Worm (Caenorhabditis elegans): Measurements from ENCODE around the gene srbc-9.

ce11 chrV:7508566-7509044 lies 18.4 kb upstream of the srbc-9 start, which contains the start of the genes str-31 and nhr-172:
- no peak for TF ChIP-seq ref-1 (GFP tag; conservative IDR thresholded peaks at IDR 0.05)
- TF ChIP-seq ztf-29 (GFP tag; IDR thresholded peaks at IDR 0.05), result no peak
- TF ChIP-seq flt-1 (GFP tag; IDR thresholded peaks at IDR 0.05), result no peak
- TF ChIP-seq T22C8.4 (GFP tag; IDR thresholded peaks at IDR 0.05), result no peak

Measured in whole organism, midembryonic.